Worm (Caenorhabditis elegans) whole organism, early embryonic: ENCODE results near the gene C15C7.6.

Experiments
- B0310.2 ChIP-seq: sonication (generic microtip); optimal IDR thresholded peaks from 2 replicates; lab custom pipeline; 2016; ENCODE audit warnings: mild to moderate bottlenecking, missing genetic modification characterization, missing compliant biosample characterization
- F13C5.2 ChIP-seq: sonication (generic microtip); optimal IDR thresholded peaks from 2 replicates; lab custom pipeline; 2017; ENCODE audit warnings: mild to moderate bottlenecking, missing genetic modification characterization, inconsistent platforms, missing compliant biosample characterization
- aly-1 ChIP-seq: sonication (generic microtip); optimal IDR thresholded peaks from 2 replicates; lab custom pipeline; 2016; ENCODE audit warnings: missing genetic modification characterization, missing compliant biosample characterization
- ama-1 ChIP-seq: fragments of 150-350 bp; optimal IDR thresholded peaks from 2 replicates; lab custom pipeline; 2014
- ceh-13 ChIP-seq: fragments of 200-800 bp; sonication (Bioruptor generic); optimal IDR thresholded peaks from 2 replicates; lab custom pipeline; 2018; ENCODE audit warnings: mild to moderate bottlenecking, missing genetic modification characterization, missing compliant biosample characterization
- ceh-36 ChIP-seq: sonication (generic microtip); optimal IDR thresholded peaks from 2 replicates; lab custom pipeline; 2016; ENCODE audit warnings: missing genetic modification characterization, inconsistent platforms, missing compliant biosample characterization
- ets-7 ChIP-seq: sonication (generic microtip); optimal IDR thresholded peaks from 2 replicates; lab custom pipeline; 2016; ENCODE audit warnings: missing genotype, missing genetic modification characterization, missing compliant biosample characterization
- flt-1 ChIP-seq: fragments of 200-800 bp; sonication (Bioruptor generic); IDR thresholded peaks from 2 replicates; pipeline ENCODE4 v1.3.6; 2022; ENCODE audit warnings: missing genetic modification characterization, missing compliant biosample characterization
- hmbx-1 ChIP-seq: sonication (generic microtip); optimal IDR thresholded peaks from 2 replicates; lab custom pipeline; 2016; ENCODE audit warnings: mild to moderate bottlenecking, missing genetic modification characterization, missing compliant biosample characterization
- hmg-4 ChIP-seq: fragments of 200-800 bp; sonication (Bioruptor generic); optimal IDR thresholded peaks from 2 replicates; lab custom pipeline; 2018; ENCODE audit warnings: mild to moderate bottlenecking, missing genetic modification characterization, missing compliant biosample characterization
- hnd-1 ChIP-seq: sonication (generic microtip); optimal IDR thresholded peaks from 2 replicates; lab custom pipeline; 2016; ENCODE audit warnings: missing genetic modification characterization, missing compliant biosample characterization
- pes-1 ChIP-seq: fragments of 200-800 bp; sonication (Bioruptor generic); IDR thresholded peaks from 2 replicates; pipeline ENCODE4 v1.3.6; 2022; ENCODE audit warnings: missing genetic modification reagents, missing genetic modification characterization, missing compliant biosample characterization
- scrt-1 ChIP-seq: fragments of 200-800 bp; sonication (Bioruptor generic); IDR thresholded peaks from 2 replicates; pipeline ENCODE4 v1.3.6; 2022; ENCODE audit warnings: missing genetic modification characterization, missing compliant biosample characterization
- sea-1 ChIP-seq: fragments of 200-800 bp; sonication (Bioruptor generic); conservative IDR thresholded peaks from 2 replicates; pipeline ENCODE4 v1.3.6; 2022; ENCODE audit warnings: missing genetic modification characterization, missing compliant biosample characterization
- tbx-11 ChIP-seq: fragments of 200-800 bp; sonication (Bioruptor generic); IDR thresholded peaks from 2 replicates; pipeline ENCODE4 v1.3.6; 2022; ENCODE audit warnings: missing genetic modification characterization, missing compliant biosample characterization
- tbx-37 ChIP-seq: fragments of 200-800 bp; sonication (Bioruptor generic); conservative IDR thresholded peaks from 2 replicates; pipeline ENCODE4 v1.3.6; 2022; ENCODE audit warnings: missing genetic modification reagents, missing genetic modification characterization, missing compliant biosample characterization
- tra-4 ChIP-seq: sonication (generic microtip); optimal IDR thresholded peaks from 2 replicates; lab custom pipeline; 2017; ENCODE audit warnings: missing genetic modification characterization, missing compliant biosample characterization

C15C7.6 gene

DNA sequence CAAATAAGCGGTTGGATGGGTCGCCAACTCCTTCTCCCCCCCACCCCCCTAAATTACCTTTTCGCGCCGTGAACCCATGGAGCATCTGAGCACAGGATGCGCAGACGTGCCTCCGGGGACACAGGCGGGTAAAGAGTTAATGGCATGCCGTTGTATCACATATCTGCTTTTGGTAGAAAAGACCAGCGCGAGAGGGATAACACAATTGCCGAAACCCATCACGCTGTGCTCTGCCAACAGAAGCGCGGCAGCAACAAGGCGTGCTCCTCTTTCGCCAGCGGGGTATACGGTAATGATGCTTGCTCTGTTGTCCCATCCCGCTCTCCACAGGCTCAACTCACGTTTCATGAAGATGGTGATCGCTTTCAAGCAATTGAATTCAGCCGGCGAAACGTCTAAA lies 27.0 kb upstream of the C15C7.6 start:
- TF ChIP-seq hnd-1 (no peak), ama-1 (lab: Kevin White, UChicago) (no peak), ceh-13 (no peak), flt-1 (GFP tag; lab: Robert Waterston, UW) (no peak), aly-1 (tag; lab: Kevin White, UChicago) (no peak), sea-1 (GFP tag; lab: Robert Waterston, UW) (no peak), tbx-11 (GFP tag; lab: Robert Waterston, UW) (no peak), ceh-36 (tag; lab: Kevin White, UChicago) (no peak), ets-7 (tag; lab: Kevin White, UChicago) (no peak), F13C5.2 (tag; lab: Kevin White, UChicago) (no peak), B0310.2 (no peak), hmbx-1 (tag; lab: Kevin White, UChicago) (no peak), scrt-1 (GFP tag; lab: Robert Waterston, UW) (no peak), hmg-4 (no peak)

DNA sequence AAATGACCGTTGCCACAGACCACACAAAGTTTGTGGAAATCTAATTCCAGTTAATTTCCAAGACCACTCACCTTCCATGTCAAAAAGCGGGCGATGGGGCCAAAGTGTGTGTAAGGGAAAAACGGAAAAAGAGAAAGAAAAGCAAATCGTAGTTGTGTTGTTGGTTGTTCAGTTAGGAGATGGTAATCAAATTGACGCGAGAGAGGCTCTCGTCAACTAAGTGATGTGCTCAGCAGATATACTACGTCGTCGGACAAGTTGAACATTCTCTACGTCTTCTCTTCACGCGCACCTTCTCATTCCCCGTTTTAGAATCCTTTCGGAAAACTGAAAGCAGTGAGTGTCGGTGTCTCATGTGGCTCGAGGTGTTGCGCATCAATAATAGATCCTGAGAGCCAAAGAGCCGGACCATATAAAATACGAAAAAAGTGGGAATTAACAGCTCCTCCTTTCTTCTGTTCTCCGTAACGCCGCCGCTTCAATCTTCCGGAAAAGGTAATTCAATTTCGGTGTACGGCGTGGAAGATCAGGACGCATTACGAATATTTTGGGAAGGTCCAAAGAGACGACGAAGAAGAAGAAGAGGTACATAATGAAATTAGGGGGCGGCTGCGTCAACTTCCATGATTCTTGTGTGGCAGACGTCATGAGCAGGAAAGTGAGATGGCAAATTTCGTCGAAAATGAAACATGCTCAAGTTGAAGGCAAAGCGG lies 21.2 kb upstream of the C15C7.6 start:
- no peak for TF ChIP-seq tbx-11 (GFP tag; lab: Robert Waterston, UW)

DNA sequence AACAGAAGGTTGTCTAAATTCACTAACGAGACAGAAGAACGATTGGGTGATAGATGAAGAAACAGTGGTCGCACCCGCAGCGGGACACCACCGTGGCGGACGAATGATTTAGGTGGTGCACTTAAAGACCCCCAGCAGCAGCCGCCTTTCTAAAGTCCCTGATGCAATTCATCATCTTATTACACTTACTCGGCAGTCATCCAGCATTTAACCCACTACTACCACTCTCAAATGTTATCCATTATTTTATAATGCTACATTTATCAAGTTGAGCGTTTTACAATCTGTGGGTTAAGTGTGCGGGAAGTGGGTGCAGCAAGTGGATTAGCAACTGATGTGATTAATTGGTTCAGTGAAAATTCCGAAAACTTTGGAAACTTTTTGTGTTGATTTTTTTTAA lies 19.8 kb upstream of the C15C7.6 start:
- TF ChIP-seq tbx-37 (GFP tag; lab: Robert Waterston, UW) (no peak), sea-1 (GFP tag; lab: Robert Waterston, UW) (no peak), tra-4 (tag; lab: Kevin White, UChicago) (no peak)

DNA sequence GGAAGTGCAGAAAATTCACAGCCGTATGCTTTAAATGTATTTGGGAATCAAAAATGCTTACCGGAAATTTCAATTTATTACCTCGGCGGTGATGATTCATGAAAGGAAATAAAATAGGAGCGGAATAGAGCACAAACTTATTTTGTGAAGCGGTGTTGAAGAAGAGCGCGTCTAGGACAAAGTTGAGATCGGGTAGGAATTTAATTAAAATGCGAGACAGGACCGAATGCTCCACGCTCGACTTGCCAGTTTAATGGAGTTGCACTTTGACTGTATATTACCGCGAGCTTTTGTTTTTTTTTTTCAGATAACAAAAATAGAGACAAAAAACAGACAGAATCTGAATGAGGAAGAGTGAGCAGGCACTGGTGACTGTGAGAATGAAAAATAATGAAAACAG lies 14.3 kb upstream of the C15C7.6 start:
- TF ChIP-seq ceh-36 (tag; lab: Kevin White, UChicago) (no peak), ets-7 (tag; lab: Kevin White, UChicago) (no peak), flt-1 (GFP tag; lab: Robert Waterston, UW) (no peak)

DNA sequence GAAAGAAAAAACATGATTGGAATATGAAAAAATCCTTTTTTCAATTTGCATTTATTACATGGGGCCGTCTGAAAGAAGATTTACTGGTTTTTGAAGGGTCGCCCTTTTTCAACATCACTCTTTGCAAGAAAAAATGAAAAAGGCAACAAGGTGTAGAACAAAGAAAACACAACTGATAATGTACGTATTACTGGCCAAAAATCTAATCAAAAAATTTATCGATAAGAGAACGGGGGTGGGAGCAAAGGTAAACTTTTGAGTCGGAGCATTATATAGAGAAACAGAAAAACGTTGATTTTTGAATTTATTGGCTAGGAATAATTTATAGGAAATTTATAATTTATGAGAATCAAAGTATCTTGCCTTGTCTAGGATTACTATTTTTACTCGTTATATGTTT lies 11.5 kb upstream of the C15C7.6 start:
- TF ChIP-seq ceh-36 (tag; lab: Kevin White, UChicago), result no peak
- no peak for TF ChIP-seq pes-1 (GFP tag; lab: Robert Waterston, UW)
- no peak for TF ChIP-seq hnd-1
- TF ChIP-seq ceh-13, result no peak
- TF ChIP-seq flt-1 (GFP tag; lab: Robert Waterston, UW), result no peak
- TF ChIP-seq tbx-37 (GFP tag; lab: Robert Waterston, UW), result no peak
- no peak for TF ChIP-seq tbx-11 (GFP tag; lab: Robert Waterston, UW)
- TF ChIP-seq ama-1 (lab: Kevin White, UChicago), result no peak
- TF ChIP-seq B0310.2, result no peak
- TF ChIP-seq F13C5.2 (tag; lab: Kevin White, UChicago), result no peak
- TF ChIP-seq tra-4 (tag; lab: Kevin White, UChicago), result no peak
- no peak for TF ChIP-seq scrt-1 (GFP tag; lab: Robert Waterston, UW)
- TF ChIP-seq ets-7 (tag; lab: Kevin White, UChicago), result no peak

DNA sequence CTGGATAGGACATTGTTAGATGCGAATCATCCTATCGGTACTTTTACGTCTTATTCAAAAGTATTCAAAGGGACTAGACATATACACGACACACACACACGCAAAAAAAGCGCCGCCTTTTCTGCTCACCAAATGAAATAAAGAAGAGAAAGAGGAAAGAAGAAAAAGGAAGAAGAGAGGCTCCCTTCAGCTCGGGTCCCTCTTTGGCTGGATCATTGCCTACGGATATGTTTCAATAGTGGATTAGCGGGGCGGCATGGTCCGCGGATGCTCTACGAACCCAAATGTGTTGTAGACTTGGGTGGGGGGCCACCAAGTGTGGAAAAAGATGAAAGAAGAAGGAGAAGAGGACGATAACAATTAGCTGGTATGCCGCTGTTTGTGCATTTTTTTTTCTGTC lies 11.0 kb upstream of the C15C7.6 start:
- no peak for TF ChIP-seq ets-7 (tag; lab: Kevin White, UChicago)
- TF ChIP-seq pes-1 (GFP tag; lab: Robert Waterston, UW), result no peak
- no peak for TF ChIP-seq hnd-1
- no peak for TF ChIP-seq sea-1 (GFP tag; lab: Robert Waterston, UW)
- no peak for TF ChIP-seq tbx-11 (GFP tag; lab: Robert Waterston, UW)
- TF ChIP-seq scrt-1 (GFP tag; lab: Robert Waterston, UW), result no peak
- TF ChIP-seq flt-1 (GFP tag; lab: Robert Waterston, UW), result no peak
- TF ChIP-seq aly-1 (tag; lab: Kevin White, UChicago), result no peak
- no peak for TF ChIP-seq ceh-13
- no peak for TF ChIP-seq F13C5.2 (tag; lab: Kevin White, UChicago)
- TF ChIP-seq hmbx-1 (tag; lab: Kevin White, UChicago), result no peak
- no peak for TF ChIP-seq hmg-4
- TF ChIP-seq ama-1 (lab: Kevin White, UChicago), result no peak
- no peak for TF ChIP-seq ceh-36 (tag; lab: Kevin White, UChicago)
- no peak for TF ChIP-seq tra-4 (tag; lab: Kevin White, UChicago)
- TF ChIP-seq tbx-37 (GFP tag; lab: Robert Waterston, UW), result no peak
- no peak for TF ChIP-seq B0310.2

DNA sequence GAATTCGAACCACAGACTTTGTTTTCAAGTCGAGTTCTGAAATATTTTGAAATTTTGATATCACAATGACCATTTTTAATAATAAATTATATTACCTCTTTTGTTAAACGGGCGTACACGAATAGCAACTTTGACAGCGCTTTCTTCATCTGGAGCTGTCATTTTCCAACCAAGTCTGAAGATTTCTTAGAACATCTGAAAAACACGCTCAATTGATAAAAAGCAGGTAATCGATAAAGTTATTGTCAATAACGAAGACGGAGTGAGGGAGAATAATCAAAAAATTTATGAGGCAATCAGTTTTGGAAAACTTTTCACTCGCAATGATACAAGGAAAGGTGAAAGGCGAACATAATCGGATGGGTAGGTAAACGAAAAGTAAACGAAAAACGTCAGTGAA lies 8.1 kb upstream of the C15C7.6 start, which contains the start of gene klp-4:
Gene klp-4 (minus strand): TSS at position 201 of the 400 bp plus-strand sequence.
- TF ChIP-seq tra-4 (tag; lab: Kevin White, UChicago), result no peak
- TF ChIP-seq hmg-4, result no peak
- no peak for TF ChIP-seq pes-1 (GFP tag; lab: Robert Waterston, UW)
- no peak for TF ChIP-seq tbx-11 (GFP tag; lab: Robert Waterston, UW)
- no peak for TF ChIP-seq B0310.2
- no peak for TF ChIP-seq hnd-1
- no peak for TF ChIP-seq ceh-13
- TF ChIP-seq hmbx-1 (tag; lab: Kevin White, UChicago), result no peak
- no peak for TF ChIP-seq ets-7 (tag; lab: Kevin White, UChicago)
- no peak for TF ChIP-seq F13C5.2 (tag; lab: Kevin White, UChicago)
- no peak for TF ChIP-seq sea-1 (GFP tag; lab: Robert Waterston, UW)
- TF ChIP-seq flt-1 (GFP tag; lab: Robert Waterston, UW), result no peak
- TF ChIP-seq aly-1 (tag; lab: Kevin White, UChicago), result no peak
- no peak for TF ChIP-seq scrt-1 (GFP tag; lab: Robert Waterston, UW)
- TF ChIP-seq ceh-36 (tag; lab: Kevin White, UChicago), result no peak
- TF ChIP-seq tbx-37 (GFP tag; lab: Robert Waterston, UW), result no peak
- TF ChIP-seq ama-1 (lab: Kevin White, UChicago), result no peak
